Worm (Caenorhabditis elegans): ENCODE data around the gene cpg-23.

Gene cpg-23

DNA sequence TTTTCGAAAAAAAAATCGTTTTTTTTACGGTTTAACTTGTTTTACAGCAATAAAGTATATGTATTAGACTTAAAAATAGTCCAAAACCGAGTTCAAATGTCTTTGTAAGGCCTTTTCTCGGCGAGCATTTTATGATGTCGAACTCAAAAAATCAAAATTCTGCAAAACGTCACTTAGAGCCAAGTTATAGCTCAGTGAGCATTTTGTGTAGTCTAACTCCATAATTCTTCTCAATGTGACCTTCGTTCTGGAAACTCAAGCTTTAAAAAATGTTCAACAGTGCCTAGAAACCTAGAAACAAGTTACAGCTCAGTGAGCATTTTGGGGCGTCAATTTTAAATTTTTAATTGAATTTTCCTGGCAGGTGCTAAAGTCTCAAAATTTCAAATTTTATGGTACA lies 35.1 kb downstream of the cpg-23 start:
- TF ChIP-seq lsy-12 (tag; optimal IDR thresholded peaks at IDR 0.05) = no peak
- no peak for TF ChIP-seq snpc-4 (tag; optimal IDR thresholded peaks at IDR 0.05)
- no peak for TF ChIP-seq hmg-11 (tag; optimal IDR thresholded peaks at IDR 0.05)
- TF ChIP-seq zag-1 (tag; optimal IDR thresholded peaks at IDR 0.05) = no peak
- no peak for TF ChIP-seq ceh-16 (tag; optimal IDR thresholded peaks at IDR 0.05)
- no peak for TF ChIP-seq tbx-2 (tag; optimal IDR thresholded peaks at IDR 0.05)
- no peak for TF ChIP-seq R02D3.7 (tag; optimal IDR thresholded peaks at IDR 0.05)
- TF ChIP-seq nhr-23 (tag; optimal IDR thresholded peaks at IDR 0.05) = no peak
- TF ChIP-seq ama-1 (optimal IDR thresholded peaks at IDR 0.05) = no peak
- TF ChIP-seq lin-39 (tag; optimal IDR thresholded peaks at IDR 0.05) = no peak
- TF ChIP-seq nhr-43 (tag; optimal IDR thresholded peaks at IDR 0.05; ENCODE audit: poor library complexity, severe bottlenecking) = no peak

- TF ChIP-seq ceh-82 (tag; optimal IDR thresholded peaks at IDR 0.05) (no peak), R02D3.7 (tag; optimal IDR thresholded peaks at IDR 0.05) (no peak), nhr-76 (tag; optimal IDR thresholded peaks at IDR 0.05) (no peak), tbx-2 (tag; optimal IDR thresholded peaks at IDR 0.05) (no peak), eor-1 (tag; optimal IDR thresholded peaks at IDR 0.05) (no peak), nhr-28 (tag; optimal IDR thresholded peaks at IDR 0.05) (no peak), zag-1 (tag; optimal IDR thresholded peaks at IDR 0.05) (no peak), ceh-9 (tag; optimal IDR thresholded peaks at IDR 0.05) (no peak), nhr-25 (tag; optimal IDR thresholded peaks at IDR 0.05) (no peak), mdl-1 (tag; optimal IDR thresholded peaks at IDR 0.05) (no peak), fkh-2 (tag; optimal IDR thresholded peaks at IDR 0.05) (no peak), fos-1 (tag; optimal IDR thresholded peaks at IDR 0.05) (no peak)
Measured at ce11 chrV:19177070-19177469, 36.5 kb downstream of the cpg-23 start.

- no peak for TF ChIP-seq ceh-9 (tag; optimal IDR thresholded peaks at IDR 0.05)
- no peak for TF ChIP-seq lin-39 (tag; optimal IDR thresholded peaks at IDR 0.05)
- TF ChIP-seq jun-1 (tag; optimal IDR thresholded peaks at IDR 0.05) = no peak
- no peak for TF ChIP-seq daf-12 (tag; optimal IDR thresholded peaks at IDR 0.05)
- TF ChIP-seq nfya-1 (tag; optimal IDR thresholded peaks at IDR 0.05; ENCODE audit: insufficient read depth) = no peak
- no peak for TF ChIP-seq nhr-67 (tag; optimal IDR thresholded peaks at IDR 0.05)
- no peak for TF ChIP-seq ama-1 (optimal IDR thresholded peaks at IDR 0.05)
- TF ChIP-seq nhr-76 (tag; optimal IDR thresholded peaks at IDR 0.05) = no peak
- no peak for TF ChIP-seq nhr-11 (tag; optimal IDR thresholded peaks at IDR 0.05)
- no peak for TF ChIP-seq ztf-11 (tag; optimal IDR thresholded peaks at IDR 0.05)
- no peak for TF ChIP-seq ztf-4 (tag; optimal IDR thresholded peaks at IDR 0.05)
- no peak for TF ChIP-seq lin-15B (tag; optimal IDR thresholded peaks at IDR 0.05)
- no peak for TF ChIP-seq mdl-1 (tag; optimal IDR thresholded peaks at IDR 0.05)
- TF ChIP-seq elt-1 (tag; optimal IDR thresholded peaks at IDR 0.05) = no peak
- TF ChIP-seq fkh-2 (tag; optimal IDR thresholded peaks at IDR 0.05) = no peak
- no peak for TF ChIP-seq ceh-16 (tag; optimal IDR thresholded peaks at IDR 0.05)
Measured at ce11 chrV:19177804-19178203, 37.2 kb downstream of the cpg-23 start.

ce11 chrV:19178896-19179295 lies 38.3 kb downstream of the cpg-23 start:
- no peak for TF ChIP-seq mdl-1 (tag; optimal IDR thresholded peaks at IDR 0.05)
- TF ChIP-seq elt-1 (tag; optimal IDR thresholded peaks at IDR 0.05) = no peak
- TF ChIP-seq egl-5 (tag; optimal IDR thresholded peaks at IDR 0.05) = no peak
- TF ChIP-seq unc-62 (GFP tag; optimal IDR thresholded peaks at IDR 0.05) = no peak
- no peak for TF ChIP-seq egl-27 (tag; optimal IDR thresholded peaks at IDR 0.05)
- TF ChIP-seq nhr-43 (tag; optimal IDR thresholded peaks at IDR 0.05; ENCODE audit: poor library complexity, severe bottlenecking) = no peak
- TF ChIP-seq nhr-76 (tag; optimal IDR thresholded peaks at IDR 0.05) = no peak
- TF ChIP-seq nfya-1 (tag; optimal IDR thresholded peaks at IDR 0.05; ENCODE audit: insufficient read depth) = no peak

- TF ChIP-seq nhr-11 (tag; optimal IDR thresholded peaks at IDR 0.05) (no peak), lsy-12 (tag; optimal IDR thresholded peaks at IDR 0.05) (no peak), elt-1 (tag; optimal IDR thresholded peaks at IDR 0.05) (no peak)
Measured at ce11 chrV:19181684-19182083, 41.1 kb downstream of the cpg-23 start.

DNA sequence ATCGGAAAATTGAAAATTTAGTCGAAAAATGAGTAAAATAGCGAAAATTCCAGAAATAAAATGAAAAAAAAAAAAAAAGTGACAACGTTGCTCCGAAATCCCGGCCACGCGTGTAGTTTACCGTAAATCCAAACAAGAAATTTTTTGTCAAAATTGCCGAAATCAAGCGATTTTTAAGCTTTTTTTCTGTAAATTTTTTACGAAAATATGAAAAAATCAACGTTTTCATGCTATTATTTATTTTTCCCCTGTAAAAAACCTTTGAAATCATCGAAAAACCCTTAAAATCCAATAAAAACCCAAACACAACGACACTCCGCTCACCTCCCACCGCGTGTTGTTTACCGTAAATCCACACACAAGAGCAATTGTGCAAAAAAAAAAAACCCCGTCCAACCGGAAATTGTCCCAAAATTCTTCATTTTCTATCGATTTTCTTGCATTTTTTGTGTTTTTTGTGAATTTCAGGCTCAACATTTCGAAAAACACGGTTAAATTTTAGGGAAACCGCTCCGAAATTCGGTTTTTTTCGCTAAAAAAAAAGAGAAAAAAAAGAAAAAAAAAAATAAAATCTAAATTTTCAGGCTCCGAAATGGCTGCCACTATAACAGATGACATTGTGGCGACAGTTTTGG lies 49.5 kb downstream of the cpg-23 start, which contains the start of the genes Y39B6A.3 and pph-5:
Y39B6A.3 (minus strand) TSS at position 51 of the 635 bp plus-strand sequence.
pph-5 (plus strand) TSS at position 585 of the 635 bp plus-strand sequence.
- TF ChIP-seq elt-2 (tag; optimal IDR thresholded peaks at IDR 0.05) = peak; percentile 25
- TF ChIP-seq lin-15B (tag; optimal IDR thresholded peaks at IDR 0.05) = peak; percentile 74
- TF ChIP-seq pha-4 (tag; optimal IDR thresholded peaks at IDR 0.05) = peak; percentile 8
- no peak for TF ChIP-seq ceh-9 (tag; optimal IDR thresholded peaks at IDR 0.05)
- TF ChIP-seq unc-62 (GFP tag; optimal IDR thresholded peaks at IDR 0.05) = no peak
- peak; percentile 1 for TF ChIP-seq fkh-10 (GFP tag; optimal IDR thresholded peaks at IDR 0.05)
- TF ChIP-seq nhr-23 (tag; optimal IDR thresholded peaks at IDR 0.05) = no peak
- no peak for TF ChIP-seq nhr-12 (tag; optimal IDR thresholded peaks at IDR 0.05)
- TF ChIP-seq ztf-11 (tag; optimal IDR thresholded peaks at IDR 0.05) = no peak
- no peak for TF ChIP-seq nhr-76 (tag; optimal IDR thresholded peaks at IDR 0.05)
- peak; percentile 8 for TF ChIP-seq pqm-1 (tag; optimal IDR thresholded peaks at IDR 0.05)
- TF ChIP-seq ceh-28 (tag; optimal IDR thresholded peaks at IDR 0.05) = peak; percentile 0
- no peak for TF ChIP-seq daf-12 (tag; optimal IDR thresholded peaks at IDR 0.05)
- no peak for TF ChIP-seq skn-1 (tag; optimal IDR thresholded peaks at IDR 0.05)
- no peak for TF ChIP-seq snpc-4 (tag; optimal IDR thresholded peaks at IDR 0.05)
- TF ChIP-seq nfya-1 (tag; optimal IDR thresholded peaks at IDR 0.05; ENCODE audit: insufficient read depth) = peak; percentile 23
- no peak for TF ChIP-seq hmg-11 (tag; optimal IDR thresholded peaks at IDR 0.05)
- TF ChIP-seq eor-1 (tag; optimal IDR thresholded peaks at IDR 0.05) = no peak
- TF ChIP-seq R02D3.7 (tag; optimal IDR thresholded peaks at IDR 0.05) = peak; percentile 97
- TF ChIP-seq sea-2 (GFP tag; optimal IDR thresholded peaks at IDR 0.05) = no peak

All from whole organism, L3 larva.